Fruit fly (Drosophila melanogaster) whole organism, pupa: Measurements from ENCODE around the gene mRpL45.

Experiments used
- CG14655 ChIP-seq: fragments of 200-800 bp; sonication (Bioruptor generic); optimal IDR thresholded peaks from 3 replicates; lab custom pipeline; 2017; ENCODE audit warnings: mild to moderate bottlenecking, missing biosample characterization, missing genetic modification reagents, missing genetic modification characterization
- CG32121 ChIP-seq: fragments of 200-800 bp; sonication (Bioruptor generic); IDR thresholded peaks from 2 replicates; pipeline ENCODE4 v1.3.6; 2022; ENCODE audit warnings: missing biosample characterization, missing genetic modification characterization
- CG8159 ChIP-seq: fragments of 200-800 bp; sonication (Bioruptor generic); optimal IDR thresholded peaks from 3 replicates; lab custom pipeline; 2018; ENCODE audit warnings: missing biosample characterization, mild to moderate bottlenecking, missing genetic modification characterization, moderate library complexity
- CG8301 ChIP-seq: fragments of 200-800 bp; sonication (Bioruptor generic); optimal IDR thresholded peaks from 2 replicates; lab custom pipeline; 2018; ENCODE audit warnings: missing biosample characterization, mild to moderate bottlenecking, missing genetic modification characterization
- CG9948 ChIP-seq: fragments of 200-800 bp; sonication (Bioruptor generic); optimal IDR thresholded peaks from 2 replicates; lab custom pipeline; 2018; ENCODE audit warnings: missing biosample characterization, mild to moderate bottlenecking, missing genetic modification characterization, moderate library complexity
- Snoo ChIP-seq: fragments of 200-800 bp; sonication (Bioruptor generic); optimal IDR thresholded peaks from 3 replicates; lab custom pipeline; 2017; ENCODE audit warnings: missing biosample characterization, mild to moderate bottlenecking, missing genetic modification characterization, inconsistent platforms
- fd96Ca ChIP-seq: fragments of 200-800 bp; sonication (Bioruptor generic); IDR thresholded peaks from 3 replicates; pipeline ENCODE4 v1.3.6; 2022; ENCODE audit warnings: missing biosample characterization, missing genetic modification characterization

DNA sequence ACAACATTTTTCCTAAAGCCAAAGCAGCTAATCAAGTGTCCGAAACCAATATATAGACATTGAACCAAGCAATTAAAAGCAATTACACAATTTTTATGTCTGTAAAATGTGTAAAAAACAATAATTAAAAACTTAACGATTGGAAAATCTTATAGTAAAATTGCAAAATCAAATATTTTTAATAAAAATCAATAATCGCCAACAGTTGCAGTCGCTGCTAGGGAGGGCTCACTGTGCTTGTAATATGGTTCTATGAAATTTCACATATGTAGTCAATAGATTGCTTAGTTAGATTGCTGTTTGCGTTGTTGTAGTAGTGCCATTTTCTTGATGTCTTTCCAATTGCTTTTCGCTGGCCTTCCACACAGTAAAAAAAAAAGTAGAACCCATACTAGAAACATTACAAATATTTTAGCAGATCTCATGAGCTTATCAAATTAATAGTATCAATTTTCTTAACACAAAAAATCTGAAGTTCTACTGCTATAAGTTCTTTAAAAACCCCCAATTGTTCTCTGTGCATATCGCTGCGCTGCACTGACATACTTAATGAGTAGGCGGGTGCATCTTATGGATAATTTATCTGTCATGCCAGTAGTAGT is 42.1 kb upstream of the mRpL45 start:
- no peak for TF ChIP-seq CG8159 (tag; lab: Kevin White, UChicago)
- peak; percentile 55; the same call in 1 of the 2 replicates for TF ChIP-seq CG32121 (GFP tag; lab: Robert Waterston, UW)
- TF ChIP-seq CG8301 (tag; lab: Kevin White, UChicago) = peak; percentile 65
- no peak for TF ChIP-seq Snoo (tag; lab: Kevin White, UChicago)
- peak; percentile 77 for TF ChIP-seq CG14655
- TF ChIP-seq fd96Ca (GFP tag; lab: Robert Waterston, UW) = peak; percentile 64; the same call in 2 of the 3 replicates
- TF ChIP-seq CG9948 (tag; lab: Kevin White, UChicago) = no peak
